Worm (Caenorhabditis elegans) whole organism, L4 larva: ENCODE results near the gene cts-1.

Experiments
- Y75B8A.6 ChIP-seq: fragments of 200-800 bp; sonication (Bioruptor generic); IDR thresholded peaks from 2 replicates; pipeline ENCODE4 v1.3.6; 2022; ENCODE audit warnings: missing genetic modification reagents, missing genetic modification characterization, missing compliant biosample characterization
- ZK546.5 ChIP-seq, 2 experiments: sonication (generic microtip); optimal IDR thresholded peaks; 2 replicates each; lab custom pipeline; 2017; ENCODE audit warnings: missing biosample characterization in 2 of 2, missing genetic modification characterization in 2 of 2
- jun-1 ChIP-seq: fragments of 150-350 bp; optimal IDR thresholded peaks from 2 replicates; lab custom pipeline; 2014; ENCODE audit warnings: missing biosample characterization, missing genetic modification reagents, missing genetic modification characterization
- lin-15B ChIP-seq: fragments of 150-350 bp; sonication (generic microtip); optimal IDR thresholded peaks from 3 replicates; lab custom pipeline; 2014; ENCODE audit warnings: missing biosample characterization, missing genetic modification characterization
- pqm-1 ChIP-seq: sonication (generic microtip); optimal IDR thresholded peaks from 2 replicates; lab custom pipeline; 2017; ENCODE audit warnings: missing biosample characterization, missing genetic modification characterization
- snpc-4 ChIP-seq: fragments of 150-350 bp; optimal IDR thresholded peaks from 2 replicates; lab custom pipeline; 2014; ENCODE audit warnings: missing biosample characterization, missing genetic modification characterization
- zag-1 ChIP-seq: fragments of 150-350 bp; optimal IDR thresholded peaks from 2 replicates; lab custom pipeline; 2014; ENCODE audit warnings: missing biosample characterization, missing genetic modification characterization

DNA sequence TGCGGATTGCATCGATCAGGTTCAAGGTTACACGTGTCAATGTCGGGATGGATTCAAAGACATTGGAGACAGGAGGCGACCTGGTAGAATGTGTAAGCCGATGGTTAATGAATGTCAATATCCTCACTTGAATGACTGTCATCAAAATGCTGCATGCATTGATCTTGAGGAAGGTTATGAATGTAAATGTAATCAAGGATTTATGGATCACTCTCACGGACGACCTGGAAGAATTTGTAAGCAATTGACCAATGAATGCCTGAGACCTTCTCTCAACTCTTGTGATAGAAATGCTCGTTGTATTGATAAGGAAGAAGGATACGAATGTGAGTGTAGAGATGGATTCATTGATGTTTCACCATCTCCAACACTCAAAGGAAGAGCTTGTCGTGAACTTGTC, 38.4 kb downstream of the cts-1 start:
- no peak for TF ChIP-seq snpc-4 (tag; lab: Kevin White, UChicago)
- TF ChIP-seq pqm-1: no peak
- TF ChIP-seq Y75B8A.6 (GFP tag; lab: Robert Waterston, UW): no peak
- TF ChIP-seq zag-1 (tag; lab: Kevin White, UChicago): no peak
- no peak for TF ChIP-seq lin-15B (tag; lab: Kevin White, UChicago)
- no peak for TF ChIP-seq ZK546.5 (tag; optimal IDR thresholded peaks at IDR 0.05; lab: Kevin White, UChicago)
- TF ChIP-seq jun-1 (tag; lab: Kevin White, UChicago): no peak
